Fruit fly (Drosophila melanogaster): ENCODE measurements around the gene indra.

The indra gene

dm6 chr3L:1342133-1342580 is at the start of gene indra (continued):
- TF ChIP-seq Sox100B (GFP tag; optimal IDR thresholded peaks at IDR 0.05) (no peak), CG14050 (GFP tag; IDR thresholded peaks at IDR 0.05) (no peak), Hr39 (optimal IDR thresholded peaks at IDR 0.05) (no peak), grn (GFP tag; optimal IDR thresholded peaks at IDR 0.05) (no peak), CG13296 (GFP tag; optimal IDR thresholded peaks at IDR 0.05) (no peak), CG8089 (GFP tag; optimal IDR thresholded peaks at IDR 0.05) (peak; percentile 45), CG17802 (tag; optimal IDR thresholded peaks at IDR 0.05) (no peak), BtbVII (GFP tag; optimal IDR thresholded peaks at IDR 0.05) (no peak), CG7839 (tag; optimal IDR thresholded peaks at IDR 0.05) (no peak), HmgZ (tag; optimal IDR thresholded peaks at IDR 0.05) (peak; percentile 69), CG10209 (GFP tag; optimal IDR thresholded peaks at IDR 0.05) (peak; percentile 10), Pdp1 (GFP tag; optimal IDR thresholded peaks at IDR 0.05) (peak; percentile 52 to 100), CG7786 (GFP tag; optimal IDR thresholded peaks at IDR 0.05) (peak; percentile 74), Oaz (GFP tag; IDR thresholded peaks at IDR 0.05) (no peak), pzg (GFP tag; optimal IDR thresholded peaks at IDR 0.05) (peak; percentile 75), CG31365 (tag; optimal IDR thresholded peaks at IDR 0.05) (no peak), Rfx (GFP tag; IDR thresholded peaks at IDR 0.05) (peak; percentile 63; the same call in 1 of the 2 replicates), caup (GFP tag; optimal IDR thresholded peaks at IDR 0.05; ENCODE audit: severe bottlenecking) (peak; percentile 24), CkIIα-i1 (GFP tag; IDR thresholded peaks at IDR 0.05) (no peak), CG7928 (GFP tag; optimal IDR thresholded peaks at IDR 0.05) (no peak), CG14667 (GFP tag; IDR thresholded peaks at IDR 0.05) (no peak), dmrt11E (tag; optimal IDR thresholded peaks at IDR 0.05) (peak; percentile 38), psq (GFP tag; optimal IDR thresholded peaks at IDR 0.05) (no peak), cwo (GFP tag; optimal IDR thresholded peaks at IDR 0.05) (no peak), otp (GFP tag; IDR thresholded peaks at IDR 0.05) (no peak), CG18011 (GFP tag; optimal IDR thresholded peaks at IDR 0.05) (peak; percentile 78), Atf6 (GFP tag; IDR thresholded peaks at IDR 0.05) (peak; percentile 44; the same call in 1 of the 2 replicates), danr (GFP tag; IDR thresholded peaks at IDR 0.05) (0 out of 2 replicates have a peak, but pooled peaks have one; percentile 46), CG15269 (tag; optimal IDR thresholded peaks at IDR 0.05) (no peak), CG11723 (GFP tag; optimal IDR thresholded peaks at IDR 0.05) (no peak), CG3726 (GFP tag; IDR thresholded peaks at IDR 0.05) (no peak), B-H1 (GFP tag; IDR thresholded peaks at IDR 0.05) (no peak), CG4730 (GFP tag; IDR thresholded peaks at IDR 0.05) (no peak), Lhr (GFP tag; optimal IDR thresholded peaks at IDR 0.05) (peak; percentile 33), Side (GFP tag; optimal IDR thresholded peaks at IDR 0.05) (no peak), crc (GFP tag; optimal IDR thresholded peaks at IDR 0.05) (no peak), Rx (GFP tag; IDR thresholded peaks at IDR 0.05) (0 out of 2 replicates have a peak, but pooled peaks have one; percentile 24), abd-A (tag; optimal IDR thresholded peaks at IDR 0.05) (no peak), CG30403 (GFP tag; optimal IDR thresholded peaks at IDR 0.05) (peak; percentile 71), CG17359 (tag; optimal IDR thresholded peaks at IDR 0.05) (peak; percentile 32), CG6254 (GFP tag; optimal IDR thresholded peaks at IDR 0.05) (no peak), CG3163 (GFP tag; optimal IDR thresholded peaks at IDR 0.05) (peak; percentile 17), Trl (optimal IDR thresholded peaks at IDR 0.05) (no peak), Trl (GFP tag; optimal IDR thresholded peaks at IDR 0.05) (peak; percentile 27), Opbp (GFP tag; IDR thresholded peaks at IDR 0.05; ENCODE audit: partially characterized antibody) (peak; percentile 71; the same call in 2 of the 3 replicates), fd96Cb (tag; optimal IDR thresholded peaks at IDR 0.05) (peak; percentile 38), Hmx (GFP tag; optimal IDR thresholded peaks at IDR 0.05) (no peak), gsb (GFP tag; IDR thresholded peaks at IDR 0.05) (no peak), CG10565 (GFP tag; optimal IDR thresholded peaks at IDR 0.05) (no peak), pan (optimal IDR thresholded peaks at IDR 0.05) (no peak), pan (GFP tag; optimal IDR thresholded peaks at IDR 0.05 in 1 of 2, IDR thresholded peaks at IDR 0.05 in 1 of 2) (no peak), stc (GFP tag; IDR thresholded peaks at IDR 0.05) (no peak)

All from whole organism, embryonic.